Fruit fly (Drosophila melanogaster) whole organism, wandering third instar larva: ENCODE measurements around the gene Dys.

Source experiments
- psq ChIP-seq: fragments of 200-800 bp; sonication (Bioruptor generic); optimal IDR thresholded peaks from 3 replicates; lab custom pipeline; 2017; ENCODE audit warnings: missing biosample characterization, mild to moderate bottlenecking, missing genetic modification characterization, moderate library complexity
- sage ChIP-seq: fragments of 200-800 bp; sonication (Bioruptor generic); optimal IDR thresholded peaks from 2 replicates; lab custom pipeline; 2016; ENCODE audit warnings: missing biosample characterization, mild to moderate bottlenecking, missing genetic modification characterization

DNA sequence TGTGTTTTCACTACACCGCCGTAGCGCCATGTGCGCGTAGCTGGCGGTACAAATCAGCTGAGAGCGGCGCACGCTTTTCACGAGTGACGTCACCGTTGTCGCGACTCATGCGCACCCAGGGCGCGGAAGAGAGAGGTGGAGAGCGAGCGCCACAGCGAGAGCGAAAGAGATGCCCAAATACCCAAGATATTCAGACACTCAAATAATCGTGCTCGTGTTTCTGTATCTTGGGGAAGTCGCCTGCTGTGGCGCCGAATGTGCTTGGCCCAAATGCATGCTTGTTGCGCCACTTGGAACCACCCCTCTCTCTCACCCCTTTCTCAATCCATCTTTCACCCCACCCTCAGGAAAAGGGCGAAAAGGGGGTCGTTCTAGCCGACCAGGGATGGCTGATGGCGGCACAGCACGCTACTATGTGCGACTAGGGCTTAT lies 171.8 kb downstream of the Dys start, which contains the start of gene CG6231:
- TF ChIP-seq sage (GFP tag; lab: Kevin White, UChicago) (no peak), psq (no peak)
